Fruit fly (Drosophila melanogaster) whole organism, embryonic: ENCODE results near the gene Ubi-p63E.

Experiments used
- Abd-B ChIP-seq: fragments of 200-800 bp; sonication (Bioruptor generic); optimal IDR thresholded peaks from 2 replicates; lab custom pipeline; 2018; ENCODE audit warnings: missing biosample characterization, mild to moderate bottlenecking, missing genetic modification characterization, moderate library complexity
- CG10147 ChIP-seq: fragments of 200-800 bp; sonication (Bioruptor generic); optimal IDR thresholded peaks from 2 replicates; lab custom pipeline; 2019; ENCODE audit warnings: missing biosample characterization, mild to moderate bottlenecking, missing genetic modification characterization, moderate library complexity
- CG11696 ChIP-seq: fragments of 200-800 bp; sonication (Bioruptor generic); IDR thresholded peaks from 2 replicates; pipeline ENCODE4 v1.3.6; 2022; ENCODE audit warnings: missing biosample characterization, missing genetic modification characterization
- CG14050 ChIP-seq: fragments of 200-800 bp; sonication (Bioruptor generic); IDR thresholded peaks from 3 replicates; pipeline ENCODE4 v1.3.6; 2022; ENCODE audit warnings: missing biosample characterization, missing genetic modification characterization
- CG17359 ChIP-seq: fragments of 200-800 bp; sonication (Bioruptor generic); optimal IDR thresholded peaks from 3 replicates; lab custom pipeline; 2018; ENCODE audit warnings: missing biosample characterization, mild to moderate bottlenecking, missing genetic modification characterization, moderate library complexity
- CG1792 ChIP-seq: fragments of 200-800 bp; sonication (Bioruptor generic); optimal IDR thresholded peaks from 2 replicates; lab custom pipeline; 2016; ENCODE audit warnings: missing biosample characterization, missing genetic modification characterization
- CG30020 ChIP-seq: fragments of 200-800 bp; optimal IDR thresholded peaks from 2 replicates; lab custom pipeline; 2019; ENCODE audit warnings: missing biosample characterization, mild to moderate bottlenecking, missing genetic modification characterization, moderate library complexity
- CG32532 ChIP-seq: fragments of 200-800 bp; sonication (Bioruptor generic); IDR thresholded peaks from 2 replicates; pipeline ENCODE4 v1.3.6; 2022; ENCODE audit warnings: missing biosample characterization, missing genetic modification characterization
- CG33557 ChIP-seq: fragments of 200-800 bp; sonication (Bioruptor generic); optimal IDR thresholded peaks from 2 replicates; lab custom pipeline; 2019; ENCODE audit warnings: missing biosample characterization, mild to moderate bottlenecking, missing genetic modification characterization, moderate library complexity
- CG4617 ChIP-seq: fragments of 200-800 bp; sonication (Bioruptor generic); optimal IDR thresholded peaks from 3 replicates; lab custom pipeline; 2016; ENCODE audit warnings: missing biosample characterization, missing genetic modification characterization, borderline replicate concordance
- CG4707 ChIP-seq: fragments of 200-800 bp; sonication (Bioruptor generic); optimal IDR thresholded peaks from 2 replicates; lab custom pipeline; 2018; ENCODE audit warnings: missing biosample characterization, mild to moderate bottlenecking, missing genetic modification characterization, moderate library complexity
- CG5953 ChIP-seq: fragments of 200-800 bp; sonication (Bioruptor generic); IDR thresholded peaks from 2 replicates; pipeline ENCODE4 v1.3.6; 2022; ENCODE audit warnings: missing biosample characterization, missing genetic modification characterization
- CG6654 ChIP-seq: fragments of 200-800 bp; sonication (Bioruptor generic); optimal IDR thresholded peaks from 2 replicates; lab custom pipeline; 2017; ENCODE audit warnings: missing biosample characterization, mild to moderate bottlenecking, missing genetic modification characterization
- CG6813 ChIP-seq: fragments of 200-800 bp; sonication (Bioruptor generic); optimal IDR thresholded peaks from 2 replicates; lab custom pipeline; 2017; ENCODE audit warnings: missing biosample characterization, missing genetic modification characterization, mild to moderate bottlenecking, moderate library complexity, missing genetic modification reagents
- CG7556 ChIP-seq: fragments of 200-800 bp; sonication (Bioruptor generic); optimal IDR thresholded peaks from 2 replicates; lab custom pipeline; 2017; ENCODE audit warnings: missing biosample characterization, mild to moderate bottlenecking, missing genetic modification characterization
- CG7786 ChIP-seq: fragments of 200-800 bp; sonication (Bioruptor generic); optimal IDR thresholded peaks from 2 replicates; lab custom pipeline; 2016; ENCODE audit warnings: missing biosample characterization, missing genetic modification characterization
- CG7963 ChIP-seq: fragments of 200-800 bp; sonication (Bioruptor generic); IDR thresholded peaks from 3 replicates; pipeline ENCODE4 v1.3.6; 2022; ENCODE audit warnings: missing biosample characterization, missing genetic modification characterization; ENCODE audit not compliant: partially characterized antibody
- CG8765 ChIP-seq: fragments of 200-800 bp; sonication (Bioruptor generic); IDR thresholded peaks from 2 replicates; pipeline ENCODE4 v1.3.6; 2022; ENCODE audit warnings: missing biosample characterization, missing genetic modification characterization
- CG9876 ChIP-seq: fragments of 200-800 bp; sonication (Bioruptor generic); optimal IDR thresholded peaks from 2 replicates; lab custom pipeline; 2016; ENCODE audit warnings: missing biosample characterization, missing genetic modification characterization
- Ets65A ChIP-seq: fragments of 200-800 bp; sonication (Bioruptor generic); peaks from one replicate; lab custom pipeline; 2016; ENCODE audit warnings: missing biosample characterization, missing genetic modification characterization
- Ets97D ChIP-seq: fragments of 200-800 bp; sonication (Bioruptor generic); optimal IDR thresholded peaks from 3 replicates; lab custom pipeline; 2016; ENCODE audit warnings: missing biosample characterization, missing genetic modification characterization
- Fer1 ChIP-seq: fragments of 200-800 bp; sonication (Bioruptor generic); optimal IDR thresholded peaks from 2 replicates; lab custom pipeline; 2017; ENCODE audit warnings: missing biosample characterization, mild to moderate bottlenecking, missing genetic modification characterization
- HLHmδ ChIP-seq: fragments of 200-800 bp; sonication (Bioruptor generic); optimal IDR thresholded peaks from 2 replicates; lab custom pipeline; 2018; ENCODE audit warnings: missing biosample characterization, mild to moderate bottlenecking, missing genetic modification characterization, moderate library complexity
- HmgD ChIP-seq: fragments of 200-800 bp; sonication (Bioruptor generic); optimal IDR thresholded peaks from 3 replicates; lab custom pipeline; 2016; ENCODE audit warnings: missing biosample characterization, missing genetic modification characterization
- HmgZ ChIP-seq: fragments of 200-800 bp; sonication (Bioruptor generic); optimal IDR thresholded peaks from 2 replicates; lab custom pipeline; 2018; ENCODE audit warnings: missing biosample characterization, mild to moderate bottlenecking, missing genetic modification characterization
- Hmr ChIP-seq: fragments of 200-800 bp; sonication (Bioruptor generic); optimal IDR thresholded peaks from 3 replicates; lab custom pipeline; 2017; ENCODE audit warnings: mild to moderate bottlenecking, missing biosample characterization, missing genetic modification reagents, missing genetic modification characterization
- Jarid2 ChIP-seq: fragments of 200-800 bp; sonication (Bioruptor generic); optimal IDR thresholded peaks from 3 replicates; lab custom pipeline; 2017; ENCODE audit warnings: mild to moderate bottlenecking, missing biosample characterization, missing genetic modification reagents, missing genetic modification characterization
- MTF-1 ChIP-seq: fragments of 200-800 bp; sonication (Bioruptor generic); optimal IDR thresholded peaks from 2 replicates; lab custom pipeline; 2018; ENCODE audit warnings: missing biosample characterization, mild to moderate bottlenecking, missing genetic modification characterization, borderline replicate concordance
- NFAT ChIP-seq: fragments of 200-800 bp; sonication (Bioruptor generic); IDR thresholded peaks from 2 replicates; pipeline ENCODE4 v1.3.6; 2022; ENCODE audit warnings: missing biosample characterization, missing genetic modification characterization
- Oaz ChIP-seq: fragments of 200-800 bp; sonication (Bioruptor generic); IDR thresholded peaks from 2 replicates; pipeline ENCODE4 v1.3.6; 2022; ENCODE audit warnings: missing biosample characterization, missing genetic modification characterization
- Rfx ChIP-seq: fragments of 200-800 bp; sonication (Bioruptor generic); IDR thresholded peaks from 2 replicates; pipeline ENCODE4 v1.3.6; 2022; ENCODE audit warnings: missing biosample characterization, missing genetic modification characterization
- Spps ChIP-seq: fragments of 200-800 bp; sonication (Bioruptor generic); optimal IDR thresholded peaks from 2 replicates; lab custom pipeline; 2018; ENCODE audit warnings: missing biosample characterization, mild to moderate bottlenecking, missing genetic modification characterization
- Taf1 ChIP-seq: fragments of 200-800 bp; sonication (Bioruptor generic); IDR thresholded peaks from 2 replicates; pipeline ENCODE4 v1.3.6; 2022; ENCODE audit warnings: missing biosample characterization, missing genetic modification characterization
- aop ChIP-seq: fragments of 200-800 bp; sonication (Bioruptor generic); IDR thresholded peaks from 2 replicates; pipeline ENCODE4 v1.3.6; 2022; ENCODE audit warnings: missing biosample characterization, missing genetic modification characterization
- ase ChIP-seq: fragments of 200-800 bp; sonication (Bioruptor generic); IDR thresholded peaks from 3 replicates; pipeline ENCODE4 v1.3.6; 2022; ENCODE audit warnings: missing biosample characterization, missing genetic modification characterization
- ato ChIP-seq: fragments of 200-800 bp; sonication (Bioruptor generic); IDR thresholded peaks from 2 replicates; pipeline ENCODE4 v1.3.6; 2022; ENCODE audit warnings: missing biosample characterization, missing genetic modification characterization; ENCODE audit not compliant: partially characterized antibody
- chif ChIP-seq, 2 experiments: fragments of 200-800 bp; sonication (Bioruptor generic); optimal IDR thresholded peaks; 3 replicates each; lab custom pipeline; 2016; ENCODE audit warnings: missing biosample characterization in 2 of 2, missing genetic modification characterization in 2 of 2
- dmrt11E ChIP-seq: fragments of 200-800 bp; sonication (Bioruptor generic); optimal IDR thresholded peaks from 3 replicates; lab custom pipeline; 2018; ENCODE audit warnings: missing biosample characterization, mild to moderate bottlenecking, missing genetic modification characterization, moderate library complexity
- dysf ChIP-seq: fragments of 200-800 bp; sonication (Bioruptor generic); IDR thresholded peaks from 3 replicates; pipeline ENCODE4 v1.3.6; 2022; ENCODE audit warnings: missing biosample characterization, missing genetic modification characterization
- ind ChIP-seq: fragments of 200-800 bp; sonication (Bioruptor generic); optimal IDR thresholded peaks from 3 replicates; lab custom pipeline; 2016; ENCODE audit warnings: missing biosample characterization, missing genetic modification characterization
- kah ChIP-seq: fragments of 200-800 bp; sonication (Bioruptor generic); optimal IDR thresholded peaks from 2 replicates; lab custom pipeline; 2018; ENCODE audit warnings: missing biosample characterization, mild to moderate bottlenecking, missing genetic modification characterization
- mld ChIP-seq: fragments of 200-800 bp; sonication (Bioruptor generic); IDR thresholded peaks from 3 replicates; pipeline ENCODE4 v1.3.6; 2022; ENCODE audit warnings: missing biosample characterization, missing genetic modification characterization; ENCODE audit not compliant: partially characterized antibody
- onecut ChIP-seq: fragments of 200-800 bp; sonication (Bioruptor generic); IDR thresholded peaks from 2 replicates; pipeline ENCODE4 v1.3.6; 2022; ENCODE audit warnings: missing biosample characterization, missing genetic modification characterization
- repo ChIP-seq: fragments of 200-800 bp; sonication (Bioruptor generic); optimal IDR thresholded peaks from 2 replicates; lab custom pipeline; 2016; ENCODE audit warnings: missing biosample characterization, missing genetic modification characterization
- slou ChIP-seq: fragments of 200-800 bp; sonication (Bioruptor generic); optimal IDR thresholded peaks from 3 replicates; lab custom pipeline; 2016; ENCODE audit warnings: missing biosample characterization, missing genetic modification characterization
- sna ChIP-seq: fragments of 200-800 bp; sonication (Bioruptor generic); IDR thresholded peaks from 2 replicates; pipeline ENCODE4 v1.3.6; 2022; ENCODE audit warnings: missing biosample characterization, missing genetic modification characterization; ENCODE audit not compliant: partially characterized antibody
- so ChIP-seq: fragments of 200-800 bp; sonication (Bioruptor generic); IDR thresholded peaks from 3 replicates; pipeline ENCODE4 v1.3.6; 2022; ENCODE audit warnings: missing biosample characterization, missing genetic modification characterization
- sr ChIP-seq: fragments of 200-800 bp; sonication (Bioruptor generic); IDR thresholded peaks from 3 replicates; pipeline ENCODE4 v1.3.6; 2022; ENCODE audit warnings: missing biosample characterization, missing genetic modification characterization
- ssp ChIP-seq: fragments of 200-800 bp; sonication (Bioruptor generic); IDR thresholded peaks from 2 replicates; pipeline ENCODE4 v1.3.6; 2022; ENCODE audit warnings: missing biosample characterization, missing genetic modification characterization
- tgo ChIP-seq: fragments of 200-800 bp; sonication (Bioruptor generic); IDR thresholded peaks from 3 replicates; pipeline ENCODE4 v1.3.6; 2022; ENCODE audit warnings: missing biosample characterization, missing genetic modification characterization
- zen2 ChIP-seq: fragments of 200-800 bp; sonication (Bioruptor generic); IDR thresholded peaks from 3 replicates; pipeline ENCODE4 v1.3.6; 2022; ENCODE audit warnings: missing biosample characterization, missing genetic modification characterization; ENCODE audit not compliant: partially characterized antibody

Gene Ubi-p63E

DNA sequence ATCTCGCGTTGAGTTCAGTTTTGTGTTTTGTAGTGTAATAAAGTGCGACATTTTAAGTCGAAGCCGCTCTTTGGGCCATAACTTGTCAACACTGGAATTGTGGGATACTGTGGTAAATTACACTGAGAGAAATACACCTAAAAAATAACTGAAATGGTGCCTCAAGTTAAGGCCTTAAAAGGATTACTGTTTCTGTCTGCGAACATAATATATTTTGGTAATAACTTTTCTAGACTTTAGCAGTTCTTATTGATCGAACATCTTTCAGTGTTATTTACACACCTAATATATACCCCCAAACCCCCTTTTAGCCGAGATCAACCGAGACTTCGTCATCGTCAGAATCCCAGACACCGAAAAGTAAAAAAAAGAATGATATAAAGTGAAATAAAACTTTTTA lies 51.1 kb downstream of the Ubi-p63E start (continued):
- no peak for TF ChIP-seq Hmr (GFP tag; lab: Kevin White, UChicago)
- no peak for TF ChIP-seq CG17359 (tag; lab: Kevin White, UChicago)
- TF ChIP-seq CG30020 (tag; lab: Kevin White, UChicago) = no peak
- peak; percentile 37; the same call in 1 of the 2 replicates for TF ChIP-seq Rfx (GFP tag; lab: Robert Waterston, UW)
- TF ChIP-seq slou (GFP tag; lab: Kevin White, UChicago) = no peak
- TF ChIP-seq dysf = 0 out of 3 replicates have a peak, but pooled peaks have one; percentile 25
- TF ChIP-seq CG11696 = no peak
- TF ChIP-seq repo = no peak
- 0 out of 3 replicates have a peak, but pooled peaks have one; percentile 14 for TF ChIP-seq so (GFP tag; lab: Robert Waterston, UW)
- TF ChIP-seq Ets65A (GFP tag; lab: Kevin White, UChicago) = no peak
- no peak for TF ChIP-seq CG6813 (GFP tag; lab: Kevin White, UChicago)
- TF ChIP-seq CG14050 (GFP tag; lab: Robert Waterston, UW) = no peak
- peak; percentile 62 for TF ChIP-seq dmrt11E (tag; lab: Kevin White, UChicago)
- TF ChIP-seq CG8765 (GFP tag; lab: Robert Waterston, UW) = no peak
- TF ChIP-seq ato (GFP tag; lab: Robert Waterston, UW) = no peak
- no peak for TF ChIP-seq CG7963 (GFP tag; lab: Robert Waterston, UW)
- no peak for TF ChIP-seq CG9876 (GFP tag; lab: Kevin White, UChicago)
- no peak for TF ChIP-seq kah (GFP tag; lab: Kevin White, UChicago)
- TF ChIP-seq ase = no peak
- TF ChIP-seq CG32532 (GFP tag; lab: Robert Waterston, UW) = peak; percentile 28; the same call in 1 of the 2 replicates
- TF ChIP-seq CG7786 = no peak
- TF ChIP-seq MTF-1 (GFP tag; lab: Kevin White, UChicago) = no peak
- TF ChIP-seq mld = no peak
- TF ChIP-seq onecut (GFP tag; lab: Robert Waterston, UW) = no peak
- no peak for TF ChIP-seq CG4707
- peak; percentile 29 for TF ChIP-seq CG10147 (GFP tag; lab: Kevin White, UChicago)
- peak; percentile 39 for TF ChIP-seq ssp (GFP tag; lab: Robert Waterston, UW)
- TF ChIP-seq zen2 (GFP tag; lab: Robert Waterston, UW) = no peak
- TF ChIP-seq CG7556 (GFP tag; lab: Kevin White, UChicago) = no peak
- peak; percentile 24 for TF ChIP-seq CG33557 (GFP tag; lab: Kevin White, UChicago)
- peak in 1 of 2 experiments; percentile 45 for TF ChIP-seq chif (GFP tag; optimal IDR thresholded peaks at IDR 0.05; lab: Kevin White, UChicago)
- no peak for TF ChIP-seq sr (GFP tag; lab: Robert Waterston, UW)
- no peak for TF ChIP-seq Taf1 (GFP tag; lab: Robert Waterston, UW)
- no peak for TF ChIP-seq CG4617 (GFP tag; lab: Kevin White, UChicago)
- TF ChIP-seq Ets97D (GFP tag; lab: Kevin White, UChicago) = no peak
- TF ChIP-seq Spps = no peak
- TF ChIP-seq Oaz = no peak
- TF ChIP-seq aop (GFP tag; lab: Robert Waterston, UW) = no peak
- TF ChIP-seq CG1792 (GFP tag; lab: Kevin White, UChicago) = peak; percentile 7
- TF ChIP-seq HmgD (GFP tag; lab: Kevin White, UChicago) = no peak
- no peak for TF ChIP-seq Fer1
- TF ChIP-seq tgo = no peak
- TF ChIP-seq NFAT (GFP tag; lab: Robert Waterston, UW) = no peak
- TF ChIP-seq Abd-B (GFP tag; lab: Kevin White, UChicago) = peak; percentile 59
- no peak for TF ChIP-seq HmgZ
- TF ChIP-seq sna = no peak
- TF ChIP-seq ind (GFP tag; lab: Kevin White, UChicago) = peak; percentile 3
- TF ChIP-seq Jarid2 (GFP tag; lab: Kevin White, UChicago) = no peak
- TF ChIP-seq CG6654 (GFP tag; lab: Kevin White, UChicago) = peak; percentile 0
- no peak for TF ChIP-seq HLHmδ
- no peak for TF ChIP-seq CG5953 (GFP tag; lab: Robert Waterston, UW)
